Fruit fly (Drosophila melanogaster) S2 (cell line): ENCODE data around the gene MED18.

Experiments
- CG8478 ChIP-seq: fragments of >200 bp; optimal IDR thresholded peaks from 2 replicates; lab custom pipeline; 2018
- CTCF ChIP-seq, 2 experiments: fragments of >200 bp; optimal IDR thresholded peaks; 2 replicates each; lab custom pipeline; 2018

dm6 chrX:1858867-1859266 is 6.8 kb upstream of the MED18 start, which contains the start of gene Lamtor5:
- TF ChIP-seq CG8478 (lab: Kevin White, UChicago), result no peak
- TF ChIP-seq CTCF (optimal IDR thresholded peaks at IDR 0.05; lab: Kevin White, UChicago), result no peak
